Worm (Caenorhabditis elegans) whole organism, young adult: ENCODE results near the gene rps-1.

ENCODE experiments used
- ama-1 ChIP-seq, 3 experiments: fragments of 150-350 bp in 1 of 3; sonication (generic microtip) in 2 of 3; optimal IDR thresholded peaks; 2 replicates each; lab custom pipeline; 2014 to 2018; ENCODE audit warnings: missing biosample characterization in 2 of 3, missing genetic modification characterization in 2 of 3, missing genetic modification reagents in 2 of 3
- cebp-2 ChIP-seq: fragments of 200-800 bp; sonication (Bioruptor generic); IDR thresholded peaks from 2 replicates; pipeline ENCODE4 v1.3.6; 2022; ENCODE audit warnings: missing genetic modification characterization, missing compliant biosample characterization

- TF ChIP-seq cebp-2 (GFP tag; lab: Robert Waterston, UW) (no peak), ama-1 (optimal IDR thresholded peaks at IDR 0.05; lab: Kevin White, UChicago) (no peak), ama-1 (GFP tag; optimal IDR thresholded peaks at IDR 0.05; lab: Kevin White, UChicago) (no peak)
Measured at ce11 chrIII:4453768-4454167, 21.9 kb upstream of the rps-1 start.
